Fruit fly (Drosophila melanogaster): ENCODE data around the gene Nlp.

The Nlp gene

DNA sequence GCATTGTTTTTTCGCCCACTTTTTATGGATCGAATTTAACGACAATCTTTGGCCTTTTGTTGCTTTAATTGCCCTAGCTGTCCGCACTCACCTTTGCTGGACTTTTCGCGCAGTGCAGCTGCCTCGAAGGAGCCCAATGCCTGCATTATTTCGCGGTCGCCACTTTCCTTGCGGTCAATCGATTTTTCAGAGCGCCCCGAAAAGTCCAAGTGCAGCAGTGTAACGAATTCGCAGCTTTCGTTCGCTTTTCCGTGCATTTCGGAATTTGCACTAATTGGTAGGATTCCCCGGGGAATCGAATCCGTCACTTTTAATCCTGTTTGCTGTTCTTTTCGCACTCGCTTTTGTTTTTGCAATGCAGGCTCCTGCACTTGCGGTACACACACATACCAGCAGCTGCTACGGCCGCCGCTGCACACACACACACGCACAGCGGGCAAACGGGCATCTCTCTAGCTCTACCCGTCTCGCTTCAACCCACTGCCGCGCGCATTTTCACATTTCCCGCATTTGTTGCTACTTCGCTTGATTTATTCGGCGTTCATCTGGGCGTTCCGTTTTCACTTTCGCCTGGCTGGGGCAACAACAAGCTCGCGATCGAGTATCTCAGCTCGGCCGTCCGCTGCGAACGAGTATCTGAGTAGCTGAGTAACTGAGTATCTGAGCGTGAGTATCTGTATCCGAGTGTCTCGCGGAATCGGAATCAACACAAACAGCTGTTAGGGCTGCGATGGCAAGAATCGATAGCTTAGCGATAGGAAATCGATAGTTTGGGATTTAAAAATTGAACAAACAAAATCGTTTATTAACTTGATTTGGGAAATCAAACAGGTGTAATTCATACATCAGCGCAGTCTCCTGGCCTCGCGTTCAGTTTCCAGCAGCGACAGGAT, 17.2 kb downstream of the Nlp start, which contains the start of gene Mgat2 (continued):
- TF ChIP-seq Sry-δ (GFP tag; optimal IDR thresholded peaks at IDR 0.05): no peak
- TF ChIP-seq eve (GFP tag; optimal IDR thresholded peaks at IDR 0.05): no peak
- TF ChIP-seq CG7357 (GFP tag; IDR thresholded peaks at IDR 0.05): no peak
- TF ChIP-seq Hsf (GFP tag; optimal IDR thresholded peaks at IDR 0.05): no peak
- no peak for TF ChIP-seq yki (optimal IDR thresholded peaks at IDR 0.05)
- TF ChIP-seq CG6765 (GFP tag; optimal IDR thresholded peaks at IDR 0.05): peak; percentile 28
- TF ChIP-seq sens (GFP tag): peak; percentile 65

- TF ChIP-seq CG2129 (GFP tag; IDR thresholded peaks at IDR 0.05; ENCODE audit: partially characterized antibody) (no peak; the same call in 1 of the 2 replicates), CG4617 (GFP tag; optimal IDR thresholded peaks at IDR 0.05; ENCODE audit: borderline replicate concordance) (peak; percentile 67), Bdp1 (GFP tag; optimal IDR thresholded peaks at IDR 0.05) (no peak), Oli (tag; optimal IDR thresholded peaks at IDR 0.05) (no peak), pho (GFP tag; optimal IDR thresholded peaks at IDR 0.05) (no peak), CG12769 (tag; optimal IDR thresholded peaks at IDR 0.05) (no peak), NFAT (GFP tag; IDR thresholded peaks at IDR 0.05) (peak; percentile 66), CG30020 (tag; optimal IDR thresholded peaks at IDR 0.05) (no peak), ac (GFP tag; optimal IDR thresholded peaks at IDR 0.05) (no peak), dpn (GFP tag; optimal IDR thresholded peaks at IDR 0.05) (peak; percentile 37 to 42), kni (GFP tag; optimal IDR thresholded peaks at IDR 0.05) (no peak), vfl (GFP tag; optimal IDR thresholded peaks at IDR 0.05) (no peak), rib (GFP tag; IDR thresholded peaks at IDR 0.05) (no peak), CG15514 (GFP tag; optimal IDR thresholded peaks at IDR 0.05) (peak; percentile 100), Gsc (GFP tag; IDR thresholded peaks at IDR 0.05) (no peak), CG8478 (optimal IDR thresholded peaks at IDR 0.05) (peak; percentile 81), NC2β (GFP tag; optimal IDR thresholded peaks at IDR 0.05) (no peak), CG32767 (GFP tag; IDR thresholded peaks at IDR 0.05) (no peak), ash1 (GFP tag; optimal IDR thresholded peaks at IDR 0.05) (no peak), ssp (GFP tag; IDR thresholded peaks at IDR 0.05) (no peak), CG3163 (GFP tag; optimal IDR thresholded peaks at IDR 0.05) (no peak), CrebB (tag; optimal IDR thresholded peaks at IDR 0.05) (no peak), p53 (GFP tag; optimal IDR thresholded peaks at IDR 0.05) (peak; percentile 39), hkb (optimal IDR thresholded peaks at IDR 0.05) (peak; percentile 62), hkb (GFP tag; IDR thresholded peaks at IDR 0.05) (no peak), dm (GFP tag; optimal IDR thresholded peaks at IDR 0.05) (peak; percentile 32), al (GFP tag; IDR thresholded peaks at IDR 0.05) (no peak), NfI (GFP tag; optimal IDR thresholded peaks at IDR 0.05) (no peak), BtbVII (GFP tag; optimal IDR thresholded peaks at IDR 0.05) (no peak), lbe (GFP tag; optimal IDR thresholded peaks at IDR 0.05) (no peak), CG1603 (tag; optimal IDR thresholded peaks at IDR 0.05) (no peak), mirr (GFP tag; optimal IDR thresholded peaks at IDR 0.05) (no peak), ems (GFP tag; optimal IDR thresholded peaks at IDR 0.05) (no peak), CG13296 (GFP tag; optimal IDR thresholded peaks at IDR 0.05) (no peak), CG12299 (tag; optimal IDR thresholded peaks at IDR 0.05) (peak; percentile 7), Spps (tag; optimal IDR thresholded peaks at IDR 0.05) (no peak), D19B (GFP tag; optimal IDR thresholded peaks at IDR 0.05) (no peak), CG33557 (GFP tag; optimal IDR thresholded peaks at IDR 0.05) (no peak), Lpt (GFP tag; optimal IDR thresholded peaks at IDR 0.05) (no peak), CG17328 (GFP tag; IDR thresholded peaks at IDR 0.05) (no peak), CG14667 (GFP tag; IDR thresholded peaks at IDR 0.05) (no peak), CG8944 (GFP tag; optimal IDR thresholded peaks at IDR 0.05) (peak; percentile 50), chm (GFP tag; IDR thresholded peaks at IDR 0.05) (no peak)
These were observed 18.0 kb downstream of the Nlp start, which contains the start of the genes RpS28a and Axn for dm6 chr3R:30022452-30023028. RpS28a (minus strand) TSS chr3R:30022648. Axn (plus strand) TSS chr3R:30022842.

All from whole organism, embryonic.